Fruit fly (Drosophila melanogaster): ENCODE results near the gene ClpX.

ClpX gene

dm6 chr3R:19895305-19895704 is 8.2 kb downstream of the ClpX start:
- no peak for TF ChIP-seq CG6276 (GFP tag; optimal IDR thresholded peaks at IDR 0.05)
- no peak for TF ChIP-seq Sox102F (GFP tag; optimal IDR thresholded peaks at IDR 0.05)
- TF ChIP-seq cyc (GFP tag; optimal IDR thresholded peaks at IDR 0.05) = no peak
- TF ChIP-seq CG3919 (GFP tag; optimal IDR thresholded peaks at IDR 0.05) = no peak
- no peak for TF ChIP-seq CG8119 (GFP tag; IDR thresholded peaks at IDR 0.05)
- no peak for TF ChIP-seq lz (GFP tag; optimal IDR thresholded peaks at IDR 0.05)
- no peak for TF ChIP-seq CG1621 (tag; optimal IDR thresholded peaks at IDR 0.05)
- no peak for TF ChIP-seq fkh (GFP tag; optimal IDR thresholded peaks at IDR 0.05)
- TF ChIP-seq topi (GFP tag; optimal IDR thresholded peaks at IDR 0.05) = no peak
- TF ChIP-seq Eip78C (GFP tag) = no peak
- no peak for TF ChIP-seq spab (GFP tag; optimal IDR thresholded peaks at IDR 0.05)
- no peak for TF ChIP-seq CG10669 (GFP tag; optimal IDR thresholded peaks at IDR 0.05)
- TF ChIP-seq Sox14 (GFP tag; optimal IDR thresholded peaks at IDR 0.05) = no peak
- no peak for TF ChIP-seq CG8632 (GFP tag; optimal IDR thresholded peaks at IDR 0.05)
- no peak for TF ChIP-seq CG6808 (GFP tag; optimal IDR thresholded peaks at IDR 0.05)

- TF ChIP-seq achi (GFP tag; optimal IDR thresholded peaks at IDR 0.05) (peak; percentile 32), CG6808 (GFP tag; optimal IDR thresholded peaks at IDR 0.05) (no peak), Ets96B (tag; optimal IDR thresholded peaks at IDR 0.05) (no peak), salr (GFP tag; optimal IDR thresholded peaks at IDR 0.05) (peak in 1 of 2 experiments; percentile 6), Eip78C (GFP tag) (peak; percentile 78), CG15336 (GFP tag; IDR thresholded peaks at IDR 0.05) (peak; percentile 72), Hr4 (GFP tag; optimal IDR thresholded peaks at IDR 0.05) (peak; percentile 50), CG32006 (GFP tag; optimal IDR thresholded peaks at IDR 0.05) (peak; percentile 48), Hr39 (GFP tag; optimal IDR thresholded peaks at IDR 0.05) (peak; percentile 40), Gug (GFP tag; IDR thresholded peaks at IDR 0.05) (no peak), CG6792 (GFP tag; optimal IDR thresholded peaks at IDR 0.05) (no peak), pdm3 (GFP tag; optimal IDR thresholded peaks at IDR 0.05) (no peak), fd59A (GFP tag; optimal IDR thresholded peaks at IDR 0.05) (no peak), Smox (GFP tag; optimal IDR thresholded peaks at IDR 0.05) (no peak), CG10669 (GFP tag; optimal IDR thresholded peaks at IDR 0.05) (peak; percentile 16), CG4318 (GFP tag; optimal IDR thresholded peaks at IDR 0.05) (no peak), esn (GFP tag; optimal IDR thresholded peaks at IDR 0.05) (no peak), cyc (GFP tag; optimal IDR thresholded peaks at IDR 0.05) (peak; percentile 33), dsx (GFP tag; optimal IDR thresholded peaks at IDR 0.05; ENCODE audit: poor library complexity, severe bottlenecking) (no peak), CG3919 (GFP tag; optimal IDR thresholded peaks at IDR 0.05) (peak; percentile 38), CG10631 (GFP tag; optimal IDR thresholded peaks at IDR 0.05) (peak; percentile 43), acj6 (GFP tag; optimal IDR thresholded peaks at IDR 0.05) (peak; percentile 19), CG8119 (GFP tag; IDR thresholded peaks at IDR 0.05) (peak; percentile 58), svp (GFP tag) (peak; percentile 76), Ets21C (GFP tag; optimal IDR thresholded peaks at IDR 0.05) (no peak), CG6163 (GFP tag; IDR thresholded peaks at IDR 0.05) (peak; percentile 56), CG11294 (GFP tag; IDR thresholded peaks at IDR 0.05) (peak; percentile 58; the same call in 1 of the 2 replicates), CG16779 (tag; optimal IDR thresholded peaks at IDR 0.05) (no peak), Sox14 (GFP tag; optimal IDR thresholded peaks at IDR 0.05) (peak; percentile 37), vri (GFP tag; optimal IDR thresholded peaks at IDR 0.05) (no peak), OdsH (GFP tag; optimal IDR thresholded peaks at IDR 0.05) (peak; percentile 21), Hr38 (GFP tag; optimal IDR thresholded peaks at IDR 0.05) (no peak), eg (GFP tag; IDR thresholded peaks at IDR 0.05) (peak; percentile 66; the same call in 2 of the 3 replicates), CG6854 (GFP tag; optimal IDR thresholded peaks at IDR 0.05) (no peak), lz (GFP tag; optimal IDR thresholded peaks at IDR 0.05) (peak; percentile 26), CG31627 (GFP tag; optimal IDR thresholded peaks at IDR 0.05) (peak; percentile 35), CG11902 (GFP tag; optimal IDR thresholded peaks at IDR 0.05) (peak; percentile 6), Met (GFP tag; optimal IDR thresholded peaks at IDR 0.05) (peak; percentile 34)
Measured at dm6 chr3R:19892046-19892445, 11.4 kb downstream of the ClpX start.

Data from whole organism, prepupa.